Fruit fly (Drosophila melanogaster): Measurements from ENCODE around the gene Hus1-like.

DNA sequence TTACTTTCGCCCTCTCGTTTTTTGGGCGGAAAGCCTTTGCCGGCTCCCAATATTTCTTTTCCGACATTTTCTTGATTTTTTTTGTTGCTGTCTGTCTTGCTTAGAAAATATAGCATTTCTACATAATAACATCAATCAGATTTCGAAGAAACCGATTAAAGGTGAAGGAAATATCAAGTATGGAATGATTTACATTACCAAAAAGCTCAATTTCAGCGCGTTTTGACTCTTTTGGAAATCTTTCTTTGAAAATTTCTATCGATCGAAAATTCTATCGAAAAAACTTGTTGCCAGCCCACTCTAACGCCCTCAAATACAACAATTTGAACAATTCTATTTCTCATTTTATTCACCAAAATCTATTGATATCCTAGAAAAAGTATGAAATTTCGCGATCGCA is 19.3 kb upstream of the Hus1-like start, which contains the start of gene CG14659:
- no peak for TF ChIP-seq kay (GFP tag; ENCODE audit: borderline replicate concordance)
- TF ChIP-seq cic (GFP tag; optimal IDR thresholded peaks at IDR 0.05), result no peak
- TF ChIP-seq CG7101 (tag; optimal IDR thresholded peaks at IDR 0.05), result no peak
- TF ChIP-seq CG5204 (GFP tag; optimal IDR thresholded peaks at IDR 0.05), result no peak
- no peak for TF ChIP-seq CG11617 (GFP tag; optimal IDR thresholded peaks at IDR 0.05)
- no peak for TF ChIP-seq Hr96 (GFP tag; optimal IDR thresholded peaks at IDR 0.05)

Data from whole organism, adult.